Worm (Caenorhabditis elegans) whole organism, L1 larva: ENCODE data around the gene ZK829.3.

Experiments used
- C34B4.2 ChIP-seq: sonication (generic microtip); optimal IDR thresholded peaks from 2 replicates; lab custom pipeline; 2017; ENCODE audit warnings: mild to moderate bottlenecking, missing genetic modification characterization, missing compliant biosample characterization
- aha-1 ChIP-seq: fragments of 150-350 bp; optimal IDR thresholded peaks from 2 replicates; lab custom pipeline; 2014; ENCODE audit warnings: missing biosample characterization, missing genetic modification characterization
- aly-2 ChIP-seq: fragments of 150-350 bp; optimal IDR thresholded peaks from 2 replicates; lab custom pipeline; 2014; ENCODE audit warnings: missing biosample characterization, missing genetic modification characterization
- ama-1 ChIP-seq: fragments of 150-350 bp; optimal IDR thresholded peaks from 2 replicates; lab custom pipeline; 2014
- blmp-1 ChIP-seq: fragments of 150-350 bp; optimal IDR thresholded peaks from 2 replicates; lab custom pipeline; 2014; ENCODE audit warnings: missing biosample characterization, missing genetic modification characterization
- efl-1 ChIP-seq, 4 experiments: fragments of 150-350 bp; optimal IDR thresholded peaks in 3 of 4; peaks in 1 of 4; 1 replicate in 1 of 4; 2 replicates in 3 of 4; lab custom pipeline; 2014; ENCODE audit warnings: missing biosample characterization in 2 of 4, missing genetic modification characterization in 2 of 4, missing genetic modification reagents in 2 of 4
- efl-3 ChIP-seq: fragments of 200-800 bp; sonication (Bioruptor generic); optimal IDR thresholded peaks from 2 replicates; lab custom pipeline; 2018; ENCODE audit warnings: mild to moderate bottlenecking, missing genetic modification characterization, missing compliant biosample characterization
- elt-2 ChIP-seq: sonication (generic microtip); optimal IDR thresholded peaks from 2 replicates; lab custom pipeline; 2016; ENCODE audit warnings: missing genetic modification characterization, mild to moderate bottlenecking, inconsistent platforms, missing compliant biosample characterization, missing genetic modification reagents
- elt-3 ChIP-seq, 6 experiments: fragments of 150-350 bp in 1 of 6; sonication (generic microtip); optimal IDR thresholded peaks; 2 replicates each; lab custom pipeline; 2017 to 2018; ENCODE audit warnings: missing biosample characterization in 6 of 6, missing genetic modification characterization in 6 of 6, inconsistent platforms in 1 of 6
- ets-5 ChIP-seq: fragments of 200-800 bp; sonication (Bioruptor generic); IDR thresholded peaks from 2 replicates; pipeline ENCODE4 v1.3.6; 2022; ENCODE audit warnings: missing genetic modification characterization, missing compliant biosample characterization
- fkh-10 ChIP-seq: sonication (generic microtip); optimal IDR thresholded peaks from 2 replicates; lab custom pipeline; 2017; ENCODE audit warnings: missing biosample characterization, missing genetic modification reagents, missing genetic modification characterization
- fkh-8 ChIP-seq: sonication (generic microtip); optimal IDR thresholded peaks from 2 replicates; lab custom pipeline; 2016; ENCODE audit warnings: mild to moderate bottlenecking, missing genetic modification characterization, missing compliant biosample characterization
- hpl-2 ChIP-seq: fragments of 150-350 bp; optimal IDR thresholded peaks from 2 replicates; lab custom pipeline; 2014; ENCODE audit warnings: missing biosample characterization, missing genetic modification reagents, missing genetic modification characterization
- jun-1 ChIP-seq: fragments of 150-350 bp; optimal IDR thresholded peaks from 2 replicates; lab custom pipeline; 2014; ENCODE audit warnings: missing biosample characterization, missing genetic modification reagents, missing genetic modification characterization
- lin-13 ChIP-seq: fragments of 150-350 bp; optimal IDR thresholded peaks from 2 replicates; lab custom pipeline; 2014; ENCODE audit warnings: missing biosample characterization, missing genetic modification reagents, missing genetic modification characterization
- lin-14 ChIP-seq: fragments of 200-800 bp; sonication (Bioruptor generic); optimal IDR thresholded peaks from 2 replicates; lab custom pipeline; 2018; ENCODE audit warnings: mild to moderate bottlenecking, missing genetic modification characterization, moderate library complexity, missing compliant biosample characterization
- lin-35 ChIP-seq, 2 experiments: fragments of 150-350 bp; optimal IDR thresholded peaks; 2 replicates each; lab custom pipeline; 2014; ENCODE audit warnings: missing biosample characterization in 2 of 2, missing genetic modification characterization in 2 of 2, missing genetic modification reagents in 2 of 2
- lir-3 ChIP-seq: sonication (generic microtip); optimal IDR thresholded peaks from 2 replicates; lab custom pipeline; 2016; ENCODE audit warnings: mild to moderate bottlenecking, missing genetic modification characterization, moderate library complexity, missing compliant biosample characterization; ENCODE audit not compliant: poor library complexity
- lsy-2 ChIP-seq, 2 experiments: fragments of 150-350 bp; optimal IDR thresholded peaks; 2 replicates each; lab custom pipeline; 2014; ENCODE audit warnings: missing biosample characterization in 2 of 2, missing genetic modification characterization in 2 of 2
- mab-9 ChIP-seq: fragments of 200-800 bp; sonication (Bioruptor generic); IDR thresholded peaks from 2 replicates; pipeline ENCODE4 v1.3.6; 2022; ENCODE audit warnings: missing genetic modification reagents, missing genetic modification characterization, missing compliant biosample characterization
- mdl-1 ChIP-seq, 2 experiments: fragments of 150-350 bp; optimal IDR thresholded peaks; 2 replicates each; lab custom pipeline; 2014 to 2017; ENCODE audit warnings: missing biosample characterization in 2 of 2, missing genetic modification characterization in 2 of 2, inconsistent platforms in 1 of 2
- mep-1 ChIP-seq: fragments of 150-350 bp; optimal IDR thresholded peaks from 2 replicates; lab custom pipeline; 2014; ENCODE audit warnings: missing biosample characterization, missing genetic modification characterization
- nhr-12 ChIP-seq: sonication (generic microtip); optimal IDR thresholded peaks from 2 replicates; lab custom pipeline; 2017; ENCODE audit warnings: missing biosample characterization, missing genetic modification characterization
- nhr-20 ChIP-seq: sonication (generic microtip); optimal IDR thresholded peaks from 2 replicates; lab custom pipeline; 2016; ENCODE audit warnings: mild to moderate bottlenecking, missing genetic modification characterization, missing compliant biosample characterization
- nhr-237 ChIP-seq: fragments of 150-350 bp; optimal IDR thresholded peaks from 2 replicates; lab custom pipeline; 2014; ENCODE audit warnings: missing biosample characterization, missing genetic modification characterization
- nhr-47 ChIP-seq: sonication (generic microtip); optimal IDR thresholded peaks from 2 replicates; lab custom pipeline; 2016; ENCODE audit warnings: mild to moderate bottlenecking, missing genetic modification characterization, moderate library complexity, missing compliant biosample characterization
- nhr-71 ChIP-seq: sonication (generic microtip); optimal IDR thresholded peaks from 2 replicates; lab custom pipeline; 2016; ENCODE audit warnings: mild to moderate bottlenecking, missing genetic modification characterization, moderate library complexity, missing compliant biosample characterization
- nhr-84 ChIP-seq: sonication (generic microtip); optimal IDR thresholded peaks from 2 replicates; lab custom pipeline; 2017; ENCODE audit warnings: missing biosample characterization, missing genetic modification characterization
- nhr-85 ChIP-seq: sonication (generic microtip); peaks from one replicate; lab custom pipeline; 2016; ENCODE audit warnings: missing genetic modification characterization, inconsistent platforms, missing compliant biosample characterization
- nhr-90 ChIP-seq: sonication (generic microtip); optimal IDR thresholded peaks from 2 replicates; lab custom pipeline; 2016; ENCODE audit warnings: mild to moderate bottlenecking, missing genetic modification characterization, missing compliant biosample characterization; ENCODE audit not compliant: poor library complexity
- skn-1 ChIP-seq: fragments of 150-350 bp; optimal IDR thresholded peaks from 2 replicates; lab custom pipeline; 2014; ENCODE audit warnings: missing biosample characterization, missing genetic modification characterization
- snpc-4 ChIP-seq: fragments of 150-350 bp; optimal IDR thresholded peaks from 2 replicates; lab custom pipeline; 2014; ENCODE audit warnings: missing biosample characterization, missing genetic modification characterization
- snu-23 ChIP-seq: sonication (generic microtip); optimal IDR thresholded peaks from 2 replicates; lab custom pipeline; 2016; ENCODE audit warnings: missing genetic modification characterization, missing compliant biosample characterization
- sptf-1 ChIP-seq: fragments of 150-350 bp; optimal IDR thresholded peaks from 2 replicates; lab custom pipeline; 2014; ENCODE audit warnings: missing biosample characterization, missing genetic modification characterization
- sup-37 ChIP-seq: fragments of 200-800 bp; sonication (Bioruptor generic); optimal IDR thresholded peaks from 2 replicates; lab custom pipeline; 2018; ENCODE audit warnings: mild to moderate bottlenecking, missing genetic modification characterization, missing compliant biosample characterization
- tlp-1 ChIP-seq: fragments of 150-350 bp; optimal IDR thresholded peaks from 2 replicates; lab custom pipeline; 2014; ENCODE audit warnings: missing biosample characterization, missing genetic modification characterization
- unc-130 ChIP-seq: fragments of 150-350 bp; optimal IDR thresholded peaks from 2 replicates; lab custom pipeline; 2017; ENCODE audit warnings: missing biosample characterization, missing genetic modification characterization, inconsistent platforms
- vab-15 ChIP-seq: sonication (generic microtip); optimal IDR thresholded peaks from 2 replicates; lab custom pipeline; 2017; ENCODE audit warnings: missing genotype, mild to moderate bottlenecking, missing genetic modification characterization, missing compliant biosample characterization
- ztf-11 ChIP-seq, 2 experiments: sonication (generic microtip); optimal IDR thresholded peaks; 2 replicates each; lab custom pipeline; 2016 to 2017; ENCODE audit warnings: missing genetic modification characterization in 2 of 2, missing biosample characterization in 1 of 2, missing compliant biosample characterization in 1 of 2
- ztf-4 ChIP-seq: fragments of 150-350 bp; optimal IDR thresholded peaks from 2 replicates; lab custom pipeline; 2014; ENCODE audit warnings: missing biosample characterization, missing genetic modification characterization

The ZK829.3 gene

ce11 chrIV:11915768-11916453 lies 29.6 kb downstream of the ZK829.3 start, which contains the start of gene ZK822.9:
Gene ZK822.9, plus strand, starts transcription at chrIV:11915947.
- peak; percentile 5 for TF ChIP-seq nhr-90 (tag; lab: Kevin White, UChicago)
- no peak for TF ChIP-seq nhr-237
- no peak for TF ChIP-seq fkh-8 (tag; lab: Kevin White, UChicago)
- no peak for TF ChIP-seq ztf-4 (tag; lab: Kevin White, UChicago)
- no peak for TF ChIP-seq ztf-11 (tag; optimal IDR thresholded peaks at IDR 0.05; lab: Kevin White, UChicago)
- TF ChIP-seq fkh-10 (GFP tag; lab: Kevin White, UChicago) = no peak
- no peak for TF ChIP-seq ama-1 (lab: Kevin White, UChicago)
- TF ChIP-seq nhr-20 (tag; lab: Kevin White, UChicago) = peak; percentile 38
- no peak for TF ChIP-seq sup-37 (GFP tag; lab: Kevin White, UChicago)
- TF ChIP-seq nhr-84 (tag; lab: Kevin White, UChicago) = no peak
- peak; percentile 48 for TF ChIP-seq elt-2
- TF ChIP-seq nhr-71 (tag; lab: Kevin White, UChicago) = peak; percentile 32
- no peak for TF ChIP-seq snpc-4 (tag; lab: Kevin White, UChicago)
- peak; percentile 75 for TF ChIP-seq nhr-85 (tag; lab: Kevin White, UChicago)
- TF ChIP-seq unc-130 (tag; lab: Kevin White, UChicago) = no peak
- peak in 1 of 2 experiments; percentile 50 for TF ChIP-seq lin-35 (GFP tag; optimal IDR thresholded peaks at IDR 0.05; lab: Kevin White, UChicago)
- TF ChIP-seq snu-23 (GFP tag; lab: Kevin White, UChicago) = peak; percentile 38
- TF ChIP-seq mep-1 (tag; lab: Kevin White, UChicago) = peak; percentile 14
- TF ChIP-seq nhr-12 (tag; lab: Kevin White, UChicago) = no peak
- no peak for TF ChIP-seq vab-15 (tag; lab: Kevin White, UChicago)
- TF ChIP-seq lin-14 = peak; percentile 6
- TF ChIP-seq efl-3 = no peak
- TF ChIP-seq lir-3 (tag; lab: Kevin White, UChicago) = no peak
- TF ChIP-seq sptf-1 = no peak
- no peak for TF ChIP-seq jun-1 (tag; lab: Kevin White, UChicago)
- no peak for TF ChIP-seq lsy-2 (tag; optimal IDR thresholded peaks at IDR 0.05; lab: Kevin White, UChicago)
- peak in 2 of 6 experiments; percentile 9 to 25 for TF ChIP-seq elt-3 (tag; optimal IDR thresholded peaks at IDR 0.05; lab: Kevin White, UChicago)
- no peak for TF ChIP-seq tlp-1 (tag; lab: Kevin White, UChicago)
- TF ChIP-seq lin-13 (GFP tag; lab: Kevin White, UChicago) = no peak
- no peak for TF ChIP-seq skn-1
- no peak for TF ChIP-seq aly-2 (tag; lab: Kevin White, UChicago)
- no peak for TF ChIP-seq C34B4.2 (tag; lab: Kevin White, UChicago)

- TF ChIP-seq mep-1 (tag; lab: Kevin White, UChicago) = peak; percentile 31
- peak in 3 of 6 experiments; percentile 59 to 60 (median 59) for TF ChIP-seq elt-3 (tag; optimal IDR thresholded peaks at IDR 0.05; lab: Kevin White, UChicago)
- no peak for TF ChIP-seq efl-1 (optimal IDR thresholded peaks at IDR 0.05; lab: Kevin White, UChicago)
- TF ChIP-seq efl-1 (GFP tag; optimal IDR thresholded peaks at IDR 0.05 in 1 of 2; lab: Kevin White, UChicago) = peak in 1 of 2 experiments; percentile 83
- TF ChIP-seq ets-5 (GFP tag; lab: Robert Waterston, UW) = no peak
- TF ChIP-seq blmp-1 (tag; lab: Kevin White, UChicago) = peak; percentile 23
- no peak for TF ChIP-seq hpl-2 (GFP tag; lab: Kevin White, UChicago)
- TF ChIP-seq lin-35 (GFP tag; optimal IDR thresholded peaks at IDR 0.05; lab: Kevin White, UChicago) = peak in 1 of 2 experiments; percentile 24
- TF ChIP-seq nhr-71 (tag; lab: Kevin White, UChicago) = peak; percentile 31
- TF ChIP-seq mab-9 = no peak
- peak; percentile 32 for TF ChIP-seq nhr-20 (tag; lab: Kevin White, UChicago)
- peak; percentile 80 for TF ChIP-seq nhr-85 (tag; lab: Kevin White, UChicago)
- TF ChIP-seq elt-2 = peak; percentile 49
- peak; percentile 2 for TF ChIP-seq nhr-47
- peak in 1 of 2 experiments; percentile 21 for TF ChIP-seq mdl-1 (tag; optimal IDR thresholded peaks at IDR 0.05; lab: Kevin White, UChicago)
- peak; percentile 24 for TF ChIP-seq tlp-1 (tag; lab: Kevin White, UChicago)
- peak; percentile 58 for TF ChIP-seq lin-14
- no peak for TF ChIP-seq aha-1 (tag; lab: Kevin White, UChicago)
These were observed 30.4 kb downstream of the ZK829.3 start, which contains the start of gene fat-6 for ce11 chrIV:11914837-11915737. Gene fat-6, minus strand, starts transcription at chrIV:11915687.
